Fruit fly (Drosophila melanogaster) whole organism, prepupa: ENCODE results near the gene CG13314.
A peak's percentile ranks its signal among the peaks of the same experiment; 100 is the strongest.

Source experiments
- Blimp-1 ChIP-seq: fragments of 200-800 bp; sonication (Bioruptor generic); optimal IDR thresholded peaks from 3 replicates; lab custom pipeline; 2017; ENCODE audit warnings: missing biosample characterization, missing genetic modification characterization, mild to moderate bottlenecking, moderate library complexity, missing genetic modification reagents
- CG10631 ChIP-seq: fragments of 200-800 bp; sonication (Bioruptor generic); optimal IDR thresholded peaks from 2 replicates; lab custom pipeline; 2016; ENCODE audit warnings: missing biosample characterization, missing genetic modification characterization
- CG11294 ChIP-seq: fragments of 200-800 bp; sonication (Bioruptor generic); IDR thresholded peaks from 2 replicates; pipeline ENCODE4 v1.3.6; 2022; ENCODE audit warnings: missing biosample characterization, missing genetic modification characterization
- CG11762 ChIP-seq: fragments of 200-800 bp; sonication (Bioruptor generic); optimal IDR thresholded peaks from 3 replicates; lab custom pipeline; 2016; ENCODE audit warnings: missing biosample characterization, missing genetic modification characterization; ENCODE audit not compliant: insufficient read depth
- CG11902 ChIP-seq: fragments of 200-800 bp; sonication (Bioruptor generic); optimal IDR thresholded peaks from 3 replicates; lab custom pipeline; 2016; ENCODE audit warnings: missing biosample characterization, missing genetic modification characterization
- CG15336 ChIP-seq: fragments of 200-800 bp; sonication (Bioruptor generic); IDR thresholded peaks from 2 replicates; pipeline ENCODE4 v1.3.6; 2022; ENCODE audit warnings: missing biosample characterization, missing genetic modification characterization
- CG31627 ChIP-seq: fragments of 200-800 bp; sonication (Bioruptor generic); optimal IDR thresholded peaks from 3 replicates; lab custom pipeline; 2016; ENCODE audit warnings: missing biosample characterization, missing genetic modification characterization
- CG34406 ChIP-seq: fragments of 200-800 bp; sonication (Bioruptor generic); optimal IDR thresholded peaks from 3 replicates; lab custom pipeline; 2016; ENCODE audit warnings: missing biosample characterization, missing genetic modification characterization
- CG3919 ChIP-seq: fragments of 200-800 bp; sonication (Bioruptor generic); optimal IDR thresholded peaks from 3 replicates; lab custom pipeline; 2016; ENCODE audit warnings: missing biosample characterization, missing genetic modification characterization
- CG4318 ChIP-seq: fragments of 200-800 bp; sonication (Bioruptor generic); optimal IDR thresholded peaks from 3 replicates; lab custom pipeline; 2017; ENCODE audit warnings: missing biosample characterization, mild to moderate bottlenecking, missing genetic modification characterization
- CG6163 ChIP-seq: fragments of 200-800 bp; sonication (Bioruptor generic); IDR thresholded peaks from 3 replicates; pipeline ENCODE4 v1.3.6; 2022; ENCODE audit warnings: missing biosample characterization, missing genetic modification characterization
- CG6792 ChIP-seq: fragments of 200-800 bp; sonication (Bioruptor generic); optimal IDR thresholded peaks from 3 replicates; lab custom pipeline; 2016; ENCODE audit warnings: missing biosample characterization, missing genetic modification characterization
- CG6808 ChIP-seq: fragments of 200-800 bp; sonication (Bioruptor generic); optimal IDR thresholded peaks from 3 replicates; lab custom pipeline; 2017; ENCODE audit warnings: missing biosample characterization, missing genetic modification characterization, mild to moderate bottlenecking, moderate library complexity, missing genetic modification reagents
- CG6854 ChIP-seq: fragments of 200-800 bp; sonication (Bioruptor generic); optimal IDR thresholded peaks from 2 replicates; lab custom pipeline; 2017; ENCODE audit warnings: missing biosample characterization, mild to moderate bottlenecking, missing genetic modification characterization
- CG7368 ChIP-seq: fragments of 200-800 bp; sonication (Bioruptor generic); optimal IDR thresholded peaks from 3 replicates; lab custom pipeline; 2016; ENCODE audit warnings: missing biosample characterization, missing genetic modification characterization
- CG8119 ChIP-seq: fragments of 200-800 bp; sonication (Bioruptor generic); IDR thresholded peaks from 3 replicates; pipeline ENCODE4 v1.3.6; 2022; ENCODE audit warnings: missing biosample characterization, missing genetic modification characterization
- Eip75B ChIP-seq: fragments of 200-800 bp; sonication (Bioruptor generic); optimal IDR thresholded peaks from 3 replicates; lab custom pipeline; 2016; ENCODE audit warnings: missing biosample characterization, missing genetic modification characterization
- Eip93F ChIP-seq: fragments of 200-800 bp; sonication (Bioruptor generic); optimal IDR thresholded peaks from 2 replicates; lab custom pipeline; 2016; ENCODE audit warnings: missing biosample characterization, mild to moderate bottlenecking, missing genetic modification characterization
- Ets21C ChIP-seq: fragments of 200-800 bp; sonication (Bioruptor generic); optimal IDR thresholded peaks from 3 replicates; lab custom pipeline; 2016; ENCODE audit warnings: missing biosample characterization, missing genetic modification characterization
- Ets96B ChIP-seq: fragments of 200-800 bp; optimal IDR thresholded peaks from 2 replicates; lab custom pipeline; 2019; ENCODE audit warnings: missing biosample characterization, mild to moderate bottlenecking, missing genetic modification characterization, moderate library complexity
- Hr39 ChIP-seq: fragments of 200-800 bp; sonication (Bioruptor generic); optimal IDR thresholded peaks from 2 replicates; lab custom pipeline; 2016; ENCODE audit warnings: missing biosample characterization, missing genetic modification characterization
- Hr4 ChIP-seq: fragments of 200-800 bp; sonication (Bioruptor generic); optimal IDR thresholded peaks from 3 replicates; lab custom pipeline; 2016; ENCODE audit warnings: missing biosample characterization, missing genetic modification characterization
- Lpt ChIP-seq: fragments of 200-800 bp; sonication (Bioruptor generic); optimal IDR thresholded peaks from 3 replicates; lab custom pipeline; 2016; ENCODE audit warnings: missing biosample characterization, missing genetic modification characterization
- Met ChIP-seq: fragments of 200-800 bp; sonication (Bioruptor generic); optimal IDR thresholded peaks from 3 replicates; lab custom pipeline; 2016; ENCODE audit warnings: missing biosample characterization, missing genetic modification characterization
- OdsH ChIP-seq: fragments of 200-800 bp; sonication (Bioruptor generic); optimal IDR thresholded peaks from 3 replicates; lab custom pipeline; 2016; ENCODE audit warnings: missing biosample characterization, missing genetic modification characterization
- Smox ChIP-seq: fragments of 200-800 bp; sonication (Bioruptor generic); optimal IDR thresholded peaks from 3 replicates; lab custom pipeline; 2016; ENCODE audit warnings: missing biosample characterization, missing genetic modification characterization
- Sox14 ChIP-seq: fragments of 200-800 bp; sonication (Bioruptor generic); optimal IDR thresholded peaks from 3 replicates; lab custom pipeline; 2016; ENCODE audit warnings: missing biosample characterization, missing genetic modification characterization
- Sox15 ChIP-seq: fragments of 200-800 bp; sonication (Bioruptor generic); optimal IDR thresholded peaks from 3 replicates; lab custom pipeline; 2016; ENCODE audit warnings: missing biosample characterization, missing genetic modification characterization
- achi ChIP-seq: fragments of 200-800 bp; sonication (Bioruptor generic); optimal IDR thresholded peaks from 3 replicates; lab custom pipeline; 2016; ENCODE audit warnings: missing biosample characterization, missing genetic modification characterization
- cyc ChIP-seq: fragments of 200-800 bp; sonication (Bioruptor generic); optimal IDR thresholded peaks from 3 replicates; lab custom pipeline; 2016; ENCODE audit warnings: missing biosample characterization, missing genetic modification characterization
- dac ChIP-seq: fragments of 200-800 bp; sonication (Bioruptor generic); optimal IDR thresholded peaks from 2 replicates; lab custom pipeline; 2017; ENCODE audit warnings: missing biosample characterization, mild to moderate bottlenecking, missing genetic modification characterization
- dsx ChIP-seq: fragments of 200-800 bp; optimal IDR thresholded peaks from 3 replicates; lab custom pipeline; 2019; ENCODE audit warnings: missing biosample characterization, mild to moderate bottlenecking, missing genetic modification characterization, moderate library complexity; ENCODE audit not compliant: poor library complexity, severe bottlenecking
- eg ChIP-seq: fragments of 200-800 bp; sonication (Bioruptor generic); IDR thresholded peaks from 3 replicates; pipeline ENCODE4 v1.3.6; 2022; ENCODE audit warnings: missing biosample characterization, missing genetic modification characterization
- fd59A ChIP-seq: fragments of 200-800 bp; sonication (Bioruptor generic); optimal IDR thresholded peaks from 2 replicates; lab custom pipeline; 2017; ENCODE audit warnings: missing biosample characterization, mild to moderate bottlenecking, missing genetic modification characterization, missing genetic modification reagents
- fd85E ChIP-seq: fragments of 200-800 bp; sonication (Bioruptor generic); optimal IDR thresholded peaks from 3 replicates; lab custom pipeline; 2016; ENCODE audit warnings: missing biosample characterization, missing genetic modification characterization
- fkh ChIP-seq: fragments of 200-800 bp; sonication (Bioruptor generic); optimal IDR thresholded peaks from 3 replicates; lab custom pipeline; 2017; ENCODE audit warnings: missing biosample characterization, mild to moderate bottlenecking, missing genetic modification characterization, moderate library complexity
- net ChIP-seq: fragments of 200-800 bp; sonication (Bioruptor generic); optimal IDR thresholded peaks from 3 replicates; lab custom pipeline; 2016; ENCODE audit warnings: missing biosample characterization, missing genetic modification characterization
- pdm3 ChIP-seq: fragments of 200-800 bp; sonication (Bioruptor generic); optimal IDR thresholded peaks from 3 replicates; lab custom pipeline; 2016; ENCODE audit warnings: missing biosample characterization, missing genetic modification characterization
- salr ChIP-seq, 2 experiments: fragments of 200-800 bp; sonication (Bioruptor generic); optimal IDR thresholded peaks; 3 replicates each; lab custom pipeline; 2016 to 2018; ENCODE audit warnings: missing biosample characterization in 2 of 2, missing genetic modification characterization in 2 of 2, mild to moderate bottlenecking in 1 of 2
- ss ChIP-seq, 2 experiments: fragments of 200-800 bp; sonication (Bioruptor generic); optimal IDR thresholded peaks; 2 replicates in 1 of 2; 3 replicates in 1 of 2; lab custom pipeline; 2017 to 2018; ENCODE audit warnings: mild to moderate bottlenecking in 2 of 2, missing biosample characterization in 2 of 2, missing genetic modification characterization in 2 of 2, moderate library complexity in 1 of 2
- svp ChIP-seq: fragments of 200-800 bp; sonication (Bioruptor generic); peaks from one replicate; lab custom pipeline; 2016; ENCODE audit warnings: missing biosample characterization, missing genetic modification characterization
- topi ChIP-seq: fragments of 200-800 bp; sonication (Bioruptor generic); optimal IDR thresholded peaks from 3 replicates; lab custom pipeline; 2016; ENCODE audit warnings: missing biosample characterization, missing genetic modification characterization
- vri ChIP-seq: fragments of 200-800 bp; sonication (Bioruptor generic); optimal IDR thresholded peaks from 3 replicates; lab custom pipeline; 2016; ENCODE audit warnings: missing biosample characterization, mild to moderate bottlenecking, missing genetic modification characterization

The CG13314 gene

DNA sequence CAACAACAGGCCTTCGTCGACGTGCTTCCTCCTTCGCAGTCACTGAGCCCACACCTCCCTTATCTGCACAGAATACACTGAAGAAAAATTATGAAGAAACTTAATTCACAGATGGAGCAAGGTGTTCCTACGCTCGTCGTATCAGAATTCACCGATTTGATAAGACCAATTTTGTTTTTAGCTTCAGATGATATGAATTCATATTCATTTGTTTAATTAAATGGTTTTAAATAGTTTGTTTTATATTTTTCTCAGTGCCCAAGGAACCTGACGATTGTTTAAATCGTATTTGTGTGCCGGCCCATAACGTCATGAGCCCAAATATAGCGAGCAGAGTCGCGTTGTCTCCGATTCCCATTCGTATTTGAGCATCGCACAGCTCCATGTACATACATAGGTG is 42.0 kb downstream of the CG13314 start (continued):
- no peak for TF ChIP-seq CG11294
- TF ChIP-seq OdsH (GFP tag; lab: Kevin White, UChicago): peak; percentile 9
- TF ChIP-seq fkh (GFP tag; lab: Kevin White, UChicago): no peak
- TF ChIP-seq salr (GFP tag; optimal IDR thresholded peaks at IDR 0.05; lab: Kevin White, UChicago): no peak

DNA sequence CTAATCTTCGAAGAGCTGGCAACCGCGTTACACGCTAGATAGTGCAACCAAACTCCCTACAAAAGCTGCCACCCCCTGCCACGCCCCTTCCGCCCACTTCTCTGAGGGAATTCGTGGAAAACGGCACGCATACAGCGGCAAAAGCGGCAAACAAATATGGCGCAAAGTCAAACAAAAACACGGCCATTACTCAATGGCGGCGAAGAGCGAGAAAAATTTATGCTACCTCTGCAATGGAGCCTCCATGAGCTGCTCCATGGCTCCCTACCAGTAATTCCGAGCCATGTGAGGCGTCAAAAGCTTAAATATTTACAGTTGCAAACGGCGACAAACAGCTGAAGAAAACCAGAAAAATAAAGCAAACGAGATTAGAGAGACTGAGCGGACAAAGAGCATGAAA is 43.1 kb downstream of the CG13314 start:
- TF ChIP-seq CG6808 (GFP tag; lab: Kevin White, UChicago): no peak
- no peak for TF ChIP-seq Hr39 (GFP tag; lab: Kevin White, UChicago)
- TF ChIP-seq achi (GFP tag; lab: Kevin White, UChicago): no peak
- no peak for TF ChIP-seq Sox15
- no peak for TF ChIP-seq Eip75B
- no peak for TF ChIP-seq Met (GFP tag; lab: Kevin White, UChicago)
- peak; percentile 76 for TF ChIP-seq fkh (GFP tag; lab: Kevin White, UChicago)
- TF ChIP-seq, all 60 proteins: peak for 1

DNA sequence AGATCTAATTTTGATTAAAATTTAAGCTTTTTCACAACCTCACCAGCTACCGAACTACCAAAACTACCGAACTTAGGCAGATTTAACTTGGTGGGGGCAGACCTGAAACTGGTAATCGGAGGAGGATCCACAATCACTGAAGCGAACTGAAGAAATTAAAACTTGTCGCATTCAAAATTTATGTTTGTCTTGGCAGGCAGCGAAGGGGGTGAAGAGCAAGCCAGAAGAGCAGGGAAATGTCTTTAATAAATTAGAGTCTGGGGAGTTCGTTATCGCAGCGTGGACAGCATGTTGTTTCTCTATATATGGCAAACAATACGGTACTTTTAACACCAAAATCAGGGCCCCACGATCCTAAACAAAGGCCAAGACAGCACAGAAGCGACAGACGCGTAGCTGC is 43.6 kb downstream of the CG13314 start:
- TF ChIP-seq ss (GFP tag; optimal IDR thresholded peaks at IDR 0.05; lab: Kevin White, UChicago) (no peak), fd85E (GFP tag; lab: Kevin White, UChicago) (no peak), CG11902 (GFP tag; lab: Kevin White, UChicago) (no peak), CG11762 (GFP tag; lab: Kevin White, UChicago) (no peak), CG31627 (GFP tag; lab: Kevin White, UChicago) (no peak), Eip75B (no peak), CG7368 (no peak)

DNA sequence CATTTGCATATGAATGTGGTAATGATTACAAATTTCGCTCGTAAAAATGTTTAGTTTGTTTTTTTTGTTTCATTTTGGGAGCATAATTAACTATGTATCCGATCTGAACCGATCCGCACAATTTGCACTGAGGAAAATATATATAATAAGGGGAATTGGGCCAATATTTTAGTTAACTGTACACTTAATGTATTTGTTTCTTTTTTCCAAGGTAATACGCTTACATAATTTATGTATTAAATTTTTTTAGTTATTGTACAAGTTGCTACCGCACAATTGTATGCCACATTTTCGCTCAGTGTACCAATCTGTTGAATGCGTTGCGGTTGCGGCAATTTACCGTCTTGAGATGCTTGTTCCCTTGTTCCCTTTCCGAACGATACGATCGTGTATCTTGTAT is 44.1 kb downstream of the CG13314 start:
- TF ChIP-seq CG11294 (no peak), Sox14 (GFP tag; lab: Kevin White, UChicago) (no peak), Ets96B (peak; percentile 15), fd59A (no peak), CG6792 (no peak), achi (GFP tag; lab: Kevin White, UChicago) (no peak), dsx (GFP tag; lab: Kevin White, UChicago) (peak; percentile 5), pdm3 (GFP tag; lab: Kevin White, UChicago) (peak; percentile 16), salr (GFP tag; optimal IDR thresholded peaks at IDR 0.05; lab: Kevin White, UChicago) (no peak), CG6854 (GFP tag; lab: Kevin White, UChicago) (no peak), Eip93F (GFP tag; lab: Kevin White, UChicago) (no peak), CG34406 (GFP tag; lab: Kevin White, UChicago) (no peak), Lpt (GFP tag; lab: Kevin White, UChicago) (no peak), Sox15 (no peak), vri (no peak), Blimp-1 (no peak), CG11902 (GFP tag; lab: Kevin White, UChicago) (no peak), dac (GFP tag; lab: Kevin White, UChicago) (no peak), CG6808 (GFP tag; lab: Kevin White, UChicago) (no peak), Hr4 (GFP tag; lab: Kevin White, UChicago) (no peak), CG15336 (GFP tag; lab: Robert Waterston, UW) (no peak), CG11762 (GFP tag; lab: Kevin White, UChicago) (no peak), Met (GFP tag; lab: Kevin White, UChicago) (no peak), ss (GFP tag; optimal IDR thresholded peaks at IDR 0.05; lab: Kevin White, UChicago) (peak in 1 of 2 experiments; percentile 31), OdsH (GFP tag; lab: Kevin White, UChicago) (peak; percentile 22), topi (GFP tag; lab: Kevin White, UChicago) (no peak), fd85E (GFP tag; lab: Kevin White, UChicago) (no peak), Hr39 (GFP tag; lab: Kevin White, UChicago) (no peak), Smox (GFP tag; lab: Kevin White, UChicago) (no peak), CG6163 (peak; percentile 55; the same call in 2 of the 3 replicates), CG10631 (GFP tag; lab: Kevin White, UChicago) (peak; percentile 11), cyc (GFP tag; lab: Kevin White, UChicago) (no peak), CG4318 (GFP tag; lab: Kevin White, UChicago) (no peak), Eip75B (peak; percentile 13), fkh (GFP tag; lab: Kevin White, UChicago) (no peak), Ets21C (no peak), net (GFP tag; lab: Kevin White, UChicago) (no peak), CG31627 (GFP tag; lab: Kevin White, UChicago) (no peak), eg (GFP tag; lab: Robert Waterston, UW) (no peak), svp (GFP tag; lab: Kevin White, UChicago) (no peak), CG3919 (peak; percentile 33), CG8119 (GFP tag; lab: Robert Waterston, UW) (no peak)
